Fruit fly (Drosophila melanogaster) whole organism, embryonic: Measurements from ENCODE around the gene CG32196.

Source experiments
- Bgb ChIP-seq: fragments of 200-800 bp; sonication (Bioruptor generic); IDR thresholded peaks from 2 replicates; pipeline ENCODE4 v1.3.6; 2022; ENCODE audit warnings: missing biosample characterization, missing genetic modification characterization; ENCODE audit not compliant: partially characterized antibody
- Blimp-1 ChIP-seq: fragments of 200-800 bp; sonication (Bioruptor generic); optimal IDR thresholded peaks from 3 replicates; lab custom pipeline; 2018; ENCODE audit warnings: missing biosample characterization, missing genetic modification characterization, mild to moderate bottlenecking, moderate library complexity, missing genetic modification reagents
- Bteb2 ChIP-seq: fragments of 200-800 bp; sonication (Bioruptor generic); optimal IDR thresholded peaks from 2 replicates; lab custom pipeline; 2016; ENCODE audit warnings: missing biosample characterization, missing genetic modification characterization
- CG10321 ChIP-seq: fragments of 200-800 bp; sonication (Bioruptor generic); IDR thresholded peaks from 2 replicates; pipeline ENCODE4 v1.3.6; 2022; ENCODE audit warnings: missing biosample characterization, missing genetic modification characterization
- CG11247 ChIP-seq: fragments of 200-800 bp; sonication (Bioruptor generic); IDR thresholded peaks from 2 replicates; pipeline ENCODE4 v1.3.6; 2022; ENCODE audit warnings: missing biosample characterization, missing genetic modification characterization
- CG11456 ChIP-seq: fragments of 200-800 bp; sonication (Bioruptor generic); IDR thresholded peaks from 3 replicates; pipeline ENCODE4 v1.3.6; 2022; ENCODE audit warnings: missing biosample characterization, missing genetic modification characterization
- CG12299 ChIP-seq: fragments of 200-800 bp; sonication (Bioruptor generic); optimal IDR thresholded peaks from 2 replicates; lab custom pipeline; 2018; ENCODE audit warnings: missing biosample characterization, mild to moderate bottlenecking, missing genetic modification characterization
- CG12769 ChIP-seq: fragments of 200-800 bp; sonication (Bioruptor generic); optimal IDR thresholded peaks from 2 replicates; lab custom pipeline; 2019; ENCODE audit warnings: missing biosample characterization, mild to moderate bottlenecking, missing genetic modification characterization, moderate library complexity
- CG14710 ChIP-seq: fragments of 200-800 bp; sonication (Bioruptor generic); optimal IDR thresholded peaks from 3 replicates; lab custom pipeline; 2019; ENCODE audit warnings: missing biosample characterization, mild to moderate bottlenecking, missing genetic modification characterization, moderate library complexity
- CG1602 ChIP-seq: fragments of 200-800 bp; sonication (Bioruptor generic); optimal IDR thresholded peaks from 3 replicates; lab custom pipeline; 2016; ENCODE audit warnings: missing biosample characterization, missing genetic modification characterization
- CG17186 ChIP-seq: fragments of 200-800 bp; sonication (Bioruptor generic); optimal IDR thresholded peaks from 3 replicates; lab custom pipeline; 2017; ENCODE audit warnings: missing biosample characterization, missing genetic modification reagents, missing genetic modification characterization
- CG17912 ChIP-seq: fragments of 200-800 bp; sonication (Bioruptor generic); optimal IDR thresholded peaks from 2 replicates; lab custom pipeline; 2018; ENCODE audit warnings: missing biosample characterization, mild to moderate bottlenecking, missing genetic modification characterization
- CG2129 ChIP-seq: fragments of 200-800 bp; sonication (Bioruptor generic); IDR thresholded peaks from 2 replicates; pipeline ENCODE4 v1.3.6; 2022; ENCODE audit warnings: missing biosample characterization, missing genetic modification characterization; ENCODE audit not compliant: partially characterized antibody
- CG2199 ChIP-seq: fragments of 200-800 bp; sonication (Bioruptor generic); IDR thresholded peaks from 3 replicates; pipeline ENCODE4 v1.3.6; 2022; ENCODE audit warnings: missing biosample characterization, missing genetic modification characterization
- CG2889 ChIP-seq: fragments of 200-800 bp; sonication (Bioruptor generic); IDR thresholded peaks from 3 replicates; pipeline ENCODE4 v1.3.6; 2022; ENCODE audit warnings: missing biosample characterization, missing genetic modification characterization
- CG30403 ChIP-seq: fragments of 200-800 bp; sonication (Bioruptor generic); optimal IDR thresholded peaks from 3 replicates; lab custom pipeline; 2016; ENCODE audit warnings: missing biosample characterization, missing genetic modification characterization
- CG31365 ChIP-seq: fragments of 200-800 bp; sonication (Bioruptor generic); optimal IDR thresholded peaks from 2 replicates; lab custom pipeline; 2018; ENCODE audit warnings: missing biosample characterization, mild to moderate bottlenecking, missing genetic modification characterization
- CG6254 ChIP-seq: fragments of 200-800 bp; sonication (Bioruptor generic); optimal IDR thresholded peaks from 3 replicates; lab custom pipeline; 2017; ENCODE audit warnings: mild to moderate bottlenecking, missing biosample characterization, missing genetic modification reagents, missing genetic modification characterization
- CG6791 ChIP-seq: fragments of 200-800 bp; sonication (Bioruptor generic); IDR thresholded peaks from 3 replicates; pipeline ENCODE4 v1.3.6; 2022; ENCODE audit warnings: missing biosample characterization, missing genetic modification characterization; ENCODE audit not compliant: partially characterized antibody
- CG7271 ChIP-seq: fragments of 200-800 bp; sonication (Bioruptor generic); optimal IDR thresholded peaks from 2 replicates; lab custom pipeline; 2018; ENCODE audit warnings: missing biosample characterization, mild to moderate bottlenecking, missing genetic modification characterization, moderate library complexity
- CG9215 ChIP-seq: fragments of 200-800 bp; sonication (Bioruptor generic); IDR thresholded peaks from 2 replicates; pipeline ENCODE4 v1.3.6; 2022; ENCODE audit warnings: missing biosample characterization, missing genetic modification characterization
- CTCF ChIP-seq: fragments of 200-800 bp; sonication (Bioruptor generic); optimal IDR thresholded peaks from 2 replicates; lab custom pipeline; 2017; ENCODE audit warnings: missing biosample characterization, mild to moderate bottlenecking, missing genetic modification characterization, moderate library complexity
- D19B ChIP-seq: fragments of 200-800 bp; sonication (Bioruptor generic); optimal IDR thresholded peaks from 2 replicates; lab custom pipeline; 2017; ENCODE audit warnings: missing biosample characterization, mild to moderate bottlenecking, missing genetic modification characterization
- Dbx ChIP-seq: fragments of 200-800 bp; sonication (Bioruptor generic); IDR thresholded peaks from 3 replicates; pipeline ENCODE4 v1.3.6; 2022; ENCODE audit warnings: missing biosample characterization, missing genetic modification characterization
- Deaf1 ChIP-seq: fragments of 200-800 bp; optimal IDR thresholded peaks from 3 replicates; lab custom pipeline; 2019; ENCODE audit warnings: missing biosample characterization, mild to moderate bottlenecking, missing genetic modification characterization, moderate library complexity
- Dll ChIP-seq: fragments of 200-800 bp; sonication (Bioruptor generic); IDR thresholded peaks from 4 replicates; pipeline ENCODE4 v1.3.6; 2022; ENCODE audit warnings: missing biosample characterization, missing genetic modification characterization; ENCODE audit not compliant: partially characterized antibody
- Gug ChIP-seq: fragments of 200-800 bp; sonication (Bioruptor generic); IDR thresholded peaks from 4 replicates; pipeline ENCODE4 v1.3.6; 2022; ENCODE audit warnings: missing biosample characterization, missing genetic modification characterization
- HLH54F ChIP-seq: fragments of 200-800 bp; sonication (Bioruptor generic); optimal IDR thresholded peaks from 3 replicates; lab custom pipeline; 2016; ENCODE audit warnings: missing biosample characterization, missing genetic modification characterization
- HmgZ ChIP-seq: fragments of 200-800 bp; sonication (Bioruptor generic); optimal IDR thresholded peaks from 2 replicates; lab custom pipeline; 2018; ENCODE audit warnings: missing biosample characterization, mild to moderate bottlenecking, missing genetic modification characterization
- Hmr ChIP-seq: fragments of 200-800 bp; sonication (Bioruptor generic); optimal IDR thresholded peaks from 3 replicates; lab custom pipeline; 2017; ENCODE audit warnings: mild to moderate bottlenecking, missing biosample characterization, missing genetic modification reagents, missing genetic modification characterization
- Lhr ChIP-seq: fragments of 200-800 bp; sonication (Bioruptor generic); optimal IDR thresholded peaks from 3 replicates; lab custom pipeline; 2017; ENCODE audit warnings: mild to moderate bottlenecking, missing biosample characterization, missing genetic modification reagents, missing genetic modification characterization
- MESR4 ChIP-seq: fragments of 200-800 bp; sonication (Bioruptor generic); optimal IDR thresholded peaks from 2 replicates; lab custom pipeline; 2018; ENCODE audit warnings: missing biosample characterization, mild to moderate bottlenecking, missing genetic modification characterization, moderate library complexity
- Mrtf ChIP-seq: fragments of 200-800 bp; sonication (Bioruptor generic); IDR thresholded peaks from 3 replicates; pipeline ENCODE4 v1.3.6; 2022; ENCODE audit warnings: missing biosample characterization, missing genetic modification characterization
- Nf-YB ChIP-seq: fragments of 200-800 bp; sonication (Bioruptor generic); optimal IDR thresholded peaks from 3 replicates; lab custom pipeline; 2019; ENCODE audit warnings: missing biosample characterization, mild to moderate bottlenecking, missing genetic modification characterization, moderate library complexity
- Nf-YC ChIP-seq: fragments of 200-800 bp; optimal IDR thresholded peaks from 3 replicates; lab custom pipeline; 2019; ENCODE audit warnings: missing biosample characterization, mild to moderate bottlenecking, missing genetic modification characterization, moderate library complexity
- Xbp1 ChIP-seq: fragments of 200-800 bp; sonication (Bioruptor generic); optimal IDR thresholded peaks from 3 replicates; lab custom pipeline; 2016; ENCODE audit warnings: missing biosample characterization, mild to moderate bottlenecking, missing genetic modification characterization
- cas ChIP-seq: fragments of 200-800 bp; sonication (Bioruptor generic); IDR thresholded peaks from 2 replicates; pipeline ENCODE4 v1.3.6; 2022; ENCODE audit warnings: missing biosample characterization, missing genetic modification characterization
- cwo ChIP-seq: fragments of 200-800 bp; sonication (Bioruptor generic); optimal IDR thresholded peaks from 3 replicates; lab custom pipeline; 2017; ENCODE audit warnings: missing biosample characterization, missing genetic modification characterization, mild to moderate bottlenecking, moderate library complexity, missing genetic modification reagents
- dmrt99B ChIP-seq: fragments of 200-800 bp; sonication (Bioruptor generic); optimal IDR thresholded peaks from 2 replicates; lab custom pipeline; 2018; ENCODE audit warnings: missing biosample characterization, mild to moderate bottlenecking, missing genetic modification characterization, moderate library complexity
- fd102C ChIP-seq: fragments of 200-800 bp; sonication (Bioruptor generic); optimal IDR thresholded peaks from 2 replicates; lab custom pipeline; 2018; ENCODE audit warnings: missing biosample characterization, mild to moderate bottlenecking, missing genetic modification characterization, moderate library complexity
- gcm ChIP-seq: fragments of 200-800 bp; sonication (Bioruptor generic); optimal IDR thresholded peaks from 2 replicates; lab custom pipeline; 2019; ENCODE audit warnings: missing biosample characterization, mild to moderate bottlenecking, missing genetic modification characterization, moderate library complexity
- hb ChIP-seq: fragments of 200-800 bp; sonication (Bioruptor generic); IDR thresholded peaks from 3 replicates; pipeline ENCODE4 v1.3.6; 2022; ENCODE audit warnings: missing biosample characterization, missing genetic modification characterization; ENCODE audit not compliant: partially characterized antibody
- lola ChIP-seq, 3 experiments: fragments of >200 bp in 2 of 3; fragments of 200-800 bp in 1 of 3; sonication (Bioruptor generic) in 1 of 3; optimal IDR thresholded peaks; 2 replicates each; lab custom pipeline; 2017 to 2019; ENCODE audit warnings: missing biosample characterization in 3 of 3, missing genetic modification characterization in 3 of 3, mild to moderate bottlenecking in 1 of 3, moderate library complexity in 1 of 3
- pnt ChIP-seq: fragments of 200-800 bp; sonication (Bioruptor generic); optimal IDR thresholded peaks from 3 replicates; lab custom pipeline; 2016; ENCODE audit warnings: missing biosample characterization, missing genetic modification characterization
- pum ChIP-seq: fragments of 200-800 bp; sonication (Bioruptor generic); optimal IDR thresholded peaks from 2 replicates; lab custom pipeline; 2016; ENCODE audit warnings: missing biosample characterization, missing genetic modification characterization
- repo ChIP-seq: fragments of 200-800 bp; sonication (Bioruptor generic); optimal IDR thresholded peaks from 2 replicates; lab custom pipeline; 2016; ENCODE audit warnings: missing biosample characterization, missing genetic modification characterization
- schlank ChIP-seq: fragments of 200-800 bp; sonication (Bioruptor generic); optimal IDR thresholded peaks from 2 replicates; lab custom pipeline; 2018; ENCODE audit warnings: missing biosample characterization, mild to moderate bottlenecking, missing genetic modification characterization
- sqz ChIP-seq: fragments of 200-800 bp; sonication (Bioruptor generic); optimal IDR thresholded peaks from 3 replicates; lab custom pipeline; 2018; ENCODE audit warnings: missing biosample characterization, mild to moderate bottlenecking, missing genetic modification characterization
- vfl ChIP-seq: fragments of 200-800 bp; sonication (Bioruptor generic); optimal IDR thresholded peaks from 2 replicates; lab custom pipeline; 2016; ENCODE audit warnings: missing biosample characterization, missing genetic modification characterization
- zfh1 ChIP-seq: fragments of 200-800 bp; sonication (Bioruptor generic); IDR thresholded peaks from 3 replicates; pipeline ENCODE4 v1.3.6; 2022; ENCODE audit warnings: missing biosample characterization, missing genetic modification characterization

Gene CG32196

dm6 chr3L:18460987-18461403, at the start of gene CG32196 (continued):
- TF ChIP-seq lola (GFP tag; optimal IDR thresholded peaks at IDR 0.05; lab: Kevin White, UChicago) = peak in 1 of 3 experiments; percentile 89
- TF ChIP-seq CG31365 (tag; lab: Kevin White, UChicago) = no peak
- peak; percentile 76 for TF ChIP-seq HmgZ (tag; lab: Kevin White, UChicago)
- TF ChIP-seq Nf-YC (tag; lab: Kevin White, UChicago) = no peak
- peak; percentile 87 for TF ChIP-seq CG30403 (GFP tag; lab: Kevin White, UChicago)
- peak; percentile 81 for TF ChIP-seq CG11247
- peak; percentile 44 for TF ChIP-seq MESR4
- TF ChIP-seq schlank (tag; lab: Kevin White, UChicago) = no peak
- TF ChIP-seq dmrt99B (tag; lab: Kevin White, UChicago) = peak; percentile 90
- peak; percentile 14 for TF ChIP-seq CG12769
- TF ChIP-seq Lhr = peak; percentile 15
- TF ChIP-seq Mrtf = peak; percentile 49; the same call in 1 of the 3 replicates
- TF ChIP-seq fd102C (GFP tag; lab: Kevin White, UChicago) = no peak
- peak; percentile 72 for TF ChIP-seq Deaf1 (tag; lab: Kevin White, UChicago)
- peak; percentile 88 for TF ChIP-seq Hmr (GFP tag; lab: Kevin White, UChicago)
- TF ChIP-seq gcm = peak; percentile 89
- peak; percentile 81 for TF ChIP-seq Xbp1 (GFP tag; lab: Kevin White, UChicago)
- peak; percentile 28 for TF ChIP-seq pnt (GFP tag; lab: Kevin White, UChicago)
- peak; percentile 83; the same call in 2 of the 3 replicates for TF ChIP-seq CG2199 (GFP tag; lab: Robert Waterston, UW)
- TF ChIP-seq Dbx (GFP tag; lab: Robert Waterston, UW) = peak; percentile 82; the same call in 2 of the 3 replicates
- peak; percentile 6; the same call in 1 of the 4 replicates for TF ChIP-seq Dll
- TF ChIP-seq CG2129 (GFP tag; lab: Robert Waterston, UW) = no peak
- TF ChIP-seq sqz (GFP tag; lab: Kevin White, UChicago) = peak; percentile 68
- peak; percentile 22; the same call in 1 of the 2 replicates for TF ChIP-seq CG10321 (GFP tag; lab: Robert Waterston, UW)
- peak; percentile 79; the same call in 1 of the 3 replicates for TF ChIP-seq CG11456 (GFP tag; lab: Robert Waterston, UW)
- peak; percentile 75 for TF ChIP-seq Nf-YB
- peak; percentile 92 for TF ChIP-seq Blimp-1 (GFP tag; lab: Kevin White, UChicago)
- TF ChIP-seq CG6791 (GFP tag; lab: Robert Waterston, UW) = no peak
- peak; percentile 88 for TF ChIP-seq CG14710
- TF ChIP-seq CG12299 (tag; lab: Kevin White, UChicago) = peak; percentile 80
- peak; percentile 78 for TF ChIP-seq CG9215
- no peak for TF ChIP-seq HLH54F (GFP tag; lab: Kevin White, UChicago)
- TF ChIP-seq CG2889 (GFP tag; lab: Robert Waterston, UW) = peak; percentile 67; the same call in 1 of the 3 replicates
- peak; percentile 58 for TF ChIP-seq D19B
- TF ChIP-seq CTCF (GFP tag; lab: Kevin White, UChicago) = peak; percentile 16
- TF ChIP-seq vfl (GFP tag; lab: Kevin White, UChicago) = no peak
- TF ChIP-seq zfh1 = no peak; the same call in 1 of the 3 replicates
- peak; percentile 36 for TF ChIP-seq CG17912 (GFP tag; lab: Kevin White, UChicago)
- TF ChIP-seq hb (GFP tag; lab: Robert Waterston, UW) = no peak
- peak; percentile 4 for TF ChIP-seq Bteb2 (GFP tag; lab: Kevin White, UChicago)
- no peak for TF ChIP-seq Bgb (GFP tag; lab: Robert Waterston, UW)
- peak; percentile 78 for TF ChIP-seq cas
- TF ChIP-seq CG7271 (tag; lab: Kevin White, UChicago) = peak; percentile 60
- TF ChIP-seq CG6254 = peak; percentile 74
- TF ChIP-seq CG17186 (GFP tag; lab: Kevin White, UChicago) = no peak
- peak; percentile 76 for TF ChIP-seq CG1602 (GFP tag; lab: Kevin White, UChicago)
- peak; percentile 20 for TF ChIP-seq pum (GFP tag; lab: Kevin White, UChicago)
- TF ChIP-seq Gug (GFP tag; lab: Robert Waterston, UW) = peak; percentile 59; the same call in 3 of the 4 replicates
- no peak for TF ChIP-seq repo
- TF ChIP-seq cwo = peak; percentile 75
